Worm (Caenorhabditis elegans) whole organism, L4 larva: ENCODE data around the gene mcm-3AP.

ENCODE experiments used
- F26F4.8 ChIP-seq: fragments of 200-800 bp; sonication (Bioruptor generic); conservative IDR thresholded peaks from 2 replicates; pipeline ENCODE4 v1.3.6; 2022; ENCODE audit warnings: missing genetic modification characterization, missing compliant biosample characterization
- F49E8.2 ChIP-seq: sonication (generic microtip); optimal IDR thresholded peaks from 2 replicates; lab custom pipeline; 2016; ENCODE audit warnings: missing compliant biosample characterization, mild to moderate bottlenecking, missing genetic modification characterization, borderline replicate concordance
- T20F7.1 ChIP-seq: fragments of 200-800 bp; sonication (Bioruptor generic); optimal IDR thresholded peaks from 2 replicates; lab custom pipeline; 2018; ENCODE audit warnings: mild to moderate bottlenecking, missing genetic modification characterization, missing compliant biosample characterization
- T26A8.4 ChIP-seq: fragments of 200-800 bp; sonication (Bioruptor generic); IDR thresholded peaks from 2 replicates; pipeline ENCODE4 v1.3.6; 2022; ENCODE audit warnings: missing genetic modification characterization, missing compliant biosample characterization
- Y75B8A.6 ChIP-seq: fragments of 200-800 bp; sonication (Bioruptor generic); IDR thresholded peaks from 2 replicates; pipeline ENCODE4 v1.3.6; 2022; ENCODE audit warnings: missing genetic modification reagents, missing genetic modification characterization, missing compliant biosample characterization
- ZK337.2 ChIP-seq: fragments of 200-800 bp; sonication (Bioruptor generic); IDR thresholded peaks from 2 replicates; pipeline ENCODE4 v1.3.6; 2022; ENCODE audit warnings: missing genetic modification reagents, missing genetic modification characterization, missing compliant biosample characterization
- ZK546.5 ChIP-seq, 2 experiments: sonication (generic microtip); optimal IDR thresholded peaks; 2 replicates each; lab custom pipeline; 2017; ENCODE audit warnings: missing biosample characterization in 2 of 2, missing genetic modification characterization in 2 of 2
- arid-1 ChIP-seq: fragments of 200-800 bp; sonication (Bioruptor generic); conservative IDR thresholded peaks from 2 replicates; pipeline ENCODE4 v1.3.6; 2022; ENCODE audit warnings: missing genetic modification reagents, missing genetic modification characterization, missing compliant biosample characterization
- ceh-28 ChIP-seq: fragments of 150-350 bp; optimal IDR thresholded peaks from 2 replicates; lab custom pipeline; 2014; ENCODE audit warnings: missing biosample characterization, missing genetic modification reagents, missing genetic modification characterization
- ceh-44 ChIP-seq: fragments of 200-800 bp; sonication (Bioruptor generic); IDR thresholded peaks from 2 replicates; pipeline ENCODE4 v1.3.6; 2022; ENCODE audit warnings: missing genetic modification reagents, missing genetic modification characterization, missing compliant biosample characterization
- ceh-62 ChIP-seq: sonication (generic microtip); optimal IDR thresholded peaks from 2 replicates; lab custom pipeline; 2017; ENCODE audit warnings: missing biosample characterization, missing genetic modification characterization
- ceh-82 ChIP-seq: sonication (generic microtip); optimal IDR thresholded peaks from 2 replicates; lab custom pipeline; 2017; ENCODE audit warnings: missing biosample characterization, missing genetic modification characterization
- ces-1 ChIP-seq: fragments of 150-350 bp; sonication (generic microtip); optimal IDR thresholded peaks from 4 replicates; lab custom pipeline; 2014; ENCODE audit warnings: missing biosample characterization, missing genetic modification reagents, missing genetic modification characterization
- dmd-6 ChIP-seq: fragments of 200-800 bp; sonication (Bioruptor generic); IDR thresholded peaks from 2 replicates; pipeline ENCODE4 v1.3.6; 2022; ENCODE audit warnings: missing genetic modification reagents, missing genetic modification characterization, missing compliant biosample characterization
- dmd-9 ChIP-seq: fragments of 200-800 bp; sonication (Bioruptor generic); IDR thresholded peaks from 2 replicates; pipeline ENCODE4 v1.3.6; 2022; ENCODE audit warnings: missing genetic modification reagents, missing genetic modification characterization, missing compliant biosample characterization
- egl-27 ChIP-seq: sonication (generic microtip); optimal IDR thresholded peaks from 3 replicates; lab custom pipeline; 2017; ENCODE audit warnings: missing biosample characterization, missing genetic modification reagents, missing genetic modification characterization
- egl-43 ChIP-seq: fragments of 200-800 bp; sonication (Bioruptor generic); IDR thresholded peaks from 2 replicates; pipeline ENCODE4 v1.3.6; 2022; ENCODE audit warnings: missing genetic modification reagents, missing genetic modification characterization, missing compliant biosample characterization
- hlh-11 ChIP-seq: fragments of 200-800 bp; sonication (Bioruptor generic); optimal IDR thresholded peaks from 2 replicates; lab custom pipeline; 2018; ENCODE audit warnings: mild to moderate bottlenecking, missing genetic modification characterization, missing compliant biosample characterization
- hlh-30 ChIP-seq: sonication (generic microtip); optimal IDR thresholded peaks from 2 replicates; lab custom pipeline; 2017; ENCODE audit warnings: antibody characterized with exemption, mild to moderate bottlenecking, missing genetic modification characterization, missing compliant biosample characterization; ENCODE audit not compliant: insufficient read depth
- hmg-1.1 ChIP-seq: fragments of 200-800 bp; sonication (Bioruptor generic); IDR thresholded peaks from 2 replicates; pipeline ENCODE4 v1.3.6; 2022; ENCODE audit warnings: missing genetic modification reagents, missing genetic modification characterization, missing compliant biosample characterization
- lim-7 ChIP-seq: fragments of 200-800 bp; sonication (Bioruptor generic); IDR thresholded peaks from 2 replicates; pipeline ENCODE4 v1.3.6; 2022; ENCODE audit warnings: missing genetic modification characterization, missing compliant biosample characterization
- lin-1 ChIP-seq: fragments of 200-800 bp; sonication (Bioruptor generic); IDR thresholded peaks from 2 replicates; pipeline ENCODE4 v1.3.6; 2022; ENCODE audit warnings: missing genetic modification reagents, missing genetic modification characterization, missing compliant biosample characterization
- lin-29 ChIP-seq: fragments of 200-800 bp; sonication (Bioruptor generic); IDR thresholded peaks from 2 replicates; pipeline ENCODE4 v1.3.6; 2022; ENCODE audit warnings: missing genetic modification reagents, missing genetic modification characterization, missing compliant biosample characterization
- lsy-2 ChIP-seq, 2 experiments: fragments of 150-350 bp in 1 of 2; sonication (generic microtip) in 1 of 2; optimal IDR thresholded peaks; 2 replicates each; lab custom pipeline; 2014 to 2017; ENCODE audit warnings: missing biosample characterization in 2 of 2, missing genetic modification characterization in 2 of 2
- madf-5 ChIP-seq, 2 experiments: fragments of 200-800 bp; sonication (Bioruptor generic); IDR thresholded peaks; 2 replicates each; pipeline ENCODE4 v1.3.6; 2022; ENCODE audit warnings: missing compliant biosample characterization in 2 of 2, missing genetic modification characterization in 2 of 2
- mdl-1 ChIP-seq, 2 experiments: fragments of 150-350 bp in 1 of 2; sonication (generic microtip) in 1 of 2; optimal IDR thresholded peaks; 2 replicates each; lab custom pipeline; 2014 to 2017; ENCODE audit warnings: missing biosample characterization in 2 of 2, missing genetic modification characterization in 2 of 2
- mep-1 ChIP-seq: fragments of 150-350 bp; sonication (generic microtip); optimal IDR thresholded peaks from 3 replicates; lab custom pipeline; 2014; ENCODE audit warnings: missing biosample characterization, missing genetic modification characterization
- mes-2 ChIP-seq: sonication (generic microtip); optimal IDR thresholded peaks from 2 replicates; lab custom pipeline; 2016; ENCODE audit warnings: missing genotype, mild to moderate bottlenecking, missing genetic modification characterization, missing compliant biosample characterization; ENCODE audit not compliant: poor library complexity, severe bottlenecking
- mxl-2 ChIP-seq: fragments of 200-800 bp; sonication (Bioruptor generic); conservative IDR thresholded peaks from 2 replicates; pipeline ENCODE4 v1.3.6; 2022; ENCODE audit warnings: missing genetic modification reagents, missing genetic modification characterization, missing compliant biosample characterization
- mxl-3 ChIP-seq: fragments of 200-800 bp; sonication (Bioruptor generic); optimal IDR thresholded peaks from 2 replicates; lab custom pipeline; 2018; ENCODE audit warnings: mild to moderate bottlenecking, missing genetic modification characterization, missing compliant biosample characterization
- nhr-11 ChIP-seq: fragments of 150-350 bp; optimal IDR thresholded peaks from 2 replicates; lab custom pipeline; 2014; ENCODE audit warnings: missing biosample characterization, missing genetic modification characterization
- nhr-25 ChIP-seq: sonication (generic microtip); optimal IDR thresholded peaks from 2 replicates; lab custom pipeline; 2017; ENCODE audit warnings: missing genetic modification characterization, mild to moderate bottlenecking, missing compliant biosample characterization, antibody characterized with exemption, moderate library complexity, borderline replicate concordance; ENCODE audit not compliant: insufficient read depth
- nhr-28 ChIP-seq: fragments of 150-350 bp; optimal IDR thresholded peaks from 2 replicates; lab custom pipeline; 2014; ENCODE audit warnings: missing biosample characterization, missing genetic modification characterization
- nhr-41 ChIP-seq: fragments of 200-800 bp; sonication (Bioruptor generic); IDR thresholded peaks from 2 replicates; pipeline ENCODE4 v1.3.6; 2022; ENCODE audit warnings: missing genetic modification reagents, missing genetic modification characterization, missing compliant biosample characterization
- nhr-6 ChIP-seq: fragments of 150-350 bp; optimal IDR thresholded peaks from 2 replicates; lab custom pipeline; 2014; ENCODE audit warnings: missing biosample characterization, missing genetic modification characterization
- pha-4 ChIP-seq, 2 experiments: fragments of 150-350 bp in 1 of 2; fragments of 200-800 bp in 1 of 2; sonication (Bioruptor generic) in 1 of 2; IDR thresholded peaks in 1 of 2; optimal IDR thresholded peaks in 1 of 2; 2 replicates each; pipeline versions ENCODE4 v1.3.6 to Lab custom; 2014 to 2022; ENCODE audit warnings: missing genetic modification characterization in 2 of 2, missing genetic modification reagents in 2 of 2, missing biosample characterization in 1 of 2, missing compliant biosample characterization in 1 of 2
- php-3 ChIP-seq: fragments of 200-800 bp; sonication (Bioruptor generic); IDR thresholded peaks from 2 replicates; pipeline ENCODE4 v1.3.6; 2022; ENCODE audit warnings: missing genetic modification reagents, missing genetic modification characterization, missing compliant biosample characterization
- pqm-1 ChIP-seq: sonication (generic microtip); optimal IDR thresholded peaks from 2 replicates; lab custom pipeline; 2017; ENCODE audit warnings: missing biosample characterization, missing genetic modification characterization
- snpc-4 ChIP-seq: fragments of 150-350 bp; optimal IDR thresholded peaks from 2 replicates; lab custom pipeline; 2014; ENCODE audit warnings: missing biosample characterization, missing genetic modification characterization
- spr-1 ChIP-seq: sonication (generic microtip); optimal IDR thresholded peaks from 2 replicates; lab custom pipeline; 2016; ENCODE audit warnings: mild to moderate bottlenecking, missing genetic modification characterization, missing compliant biosample characterization
- spr-3 ChIP-seq: fragments of 200-800 bp; sonication (Bioruptor generic); optimal IDR thresholded peaks from 2 replicates; lab custom pipeline; 2018; ENCODE audit warnings: mild to moderate bottlenecking, missing genetic modification characterization, missing compliant biosample characterization
- unc-62 ChIP-seq, 3 experiments: fragments of 150-350 bp in 1 of 3; sonication (generic microtip); optimal IDR thresholded peaks in 2 of 3; peaks in 1 of 3; 1 replicate in 1 of 3; 2 replicates in 2 of 3; lab custom pipeline; 2014 to 2017; ENCODE audit warnings: missing biosample characterization in 3 of 3, missing genetic modification characterization in 3 of 3, missing genetic modification reagents in 3 of 3, missing genotype in 1 of 3
- zag-1 ChIP-seq: fragments of 150-350 bp; optimal IDR thresholded peaks from 2 replicates; lab custom pipeline; 2014; ENCODE audit warnings: missing biosample characterization, missing genetic modification characterization
- zfp-2 ChIP-seq: sonication (generic microtip); optimal IDR thresholded peaks from 2 replicates; lab custom pipeline; 2016; ENCODE audit warnings: mild to moderate bottlenecking, missing genetic modification characterization, missing compliant biosample characterization
- ztf-11 ChIP-seq: fragments of 150-350 bp; optimal IDR thresholded peaks from 2 replicates; lab custom pipeline; 2014; ENCODE audit warnings: missing biosample characterization, missing genetic modification characterization
- ztf-7 ChIP-seq: fragments of 150-350 bp; optimal IDR thresholded peaks from 2 replicates; lab custom pipeline; 2014; ENCODE audit warnings: missing biosample characterization, missing genetic modification characterization

Gene mcm-3AP

DNA sequence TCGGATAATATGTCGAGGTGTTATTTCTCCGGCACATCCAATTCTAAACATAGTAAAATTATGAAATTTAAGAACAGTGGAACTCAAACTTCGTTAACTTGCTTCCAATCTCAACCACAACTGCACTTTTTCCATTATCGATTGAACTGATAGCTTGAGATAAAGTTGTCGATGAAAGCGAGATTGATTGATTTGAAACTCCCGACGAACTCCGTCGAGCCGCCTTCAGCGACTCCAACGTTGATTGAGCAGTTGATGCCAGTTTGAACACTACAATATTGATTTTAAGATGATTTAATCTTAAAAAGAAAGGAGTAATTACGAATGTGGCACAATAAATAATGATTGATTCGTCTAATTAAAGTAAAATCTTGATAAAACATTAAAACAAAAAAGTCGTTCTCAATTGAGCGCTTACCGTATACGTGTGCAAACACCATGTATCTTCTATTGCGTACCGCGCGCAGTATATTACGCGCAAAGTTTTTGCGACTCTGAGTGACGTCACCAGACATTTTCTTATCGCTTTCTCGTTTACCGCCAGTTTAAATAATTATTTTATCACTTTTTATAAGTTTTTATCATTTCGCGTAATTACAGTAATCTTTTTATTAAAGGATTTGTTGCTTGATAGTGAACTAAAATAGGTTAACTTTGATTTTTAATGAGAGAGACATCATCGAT is 46.1 kb upstream of the mcm-3AP start, which contains the start of gene arp-11 (continued):
- TF ChIP-seq dmd-6 (peak; percentile 73), T20F7.1 (GFP tag; lab: Kevin White, UChicago) (peak; percentile 67), ceh-44 (GFP tag; lab: Robert Waterston, UW) (no peak), zfp-2 (tag; lab: Kevin White, UChicago) (no peak), mes-2 (tag; lab: Kevin White, UChicago) (peak; percentile 80), ztf-7 (tag; lab: Kevin White, UChicago) (no peak), pqm-1 (tag; lab: Kevin White, UChicago) (no peak), nhr-41 (GFP tag; lab: Robert Waterston, UW) (no peak), snpc-4 (tag; lab: Kevin White, UChicago) (no peak), php-3 (0 out of 2 replicates have a peak, but pooled peaks have one; percentile 53), T26A8.4 (GFP tag; lab: Robert Waterston, UW) (no peak), arid-1 (GFP tag; lab: Robert Waterston, UW) (peak; percentile 69; the same call in 1 of the 2 replicates), spr-1 (tag; lab: Kevin White, UChicago) (no peak), nhr-28 (tag; lab: Kevin White, UChicago) (peak; percentile 65), mdl-1 (tag; optimal IDR thresholded peaks at IDR 0.05; lab: Kevin White, UChicago) (peak in 1 of 2 experiments; percentile 6), unc-62 (GFP tag; optimal IDR thresholded peaks at IDR 0.05 in 1 of 2; lab: Kevin White, UChicago) (no peak), unc-62 (tag; optimal IDR thresholded peaks at IDR 0.05; lab: Kevin White, UChicago) (no peak), mxl-2 (GFP tag; lab: Robert Waterston, UW) (no peak), madf-5 (GFP tag; IDR thresholded peaks at IDR 0.05; lab: Robert Waterston, UW) (no peak), F49E8.2 (no peak), ces-1 (no peak), ceh-28 (tag; lab: Kevin White, UChicago) (no peak), egl-43 (GFP tag; lab: Robert Waterston, UW) (no peak), pha-4 (GFP tag; IDR thresholded peaks at IDR 0.05; lab: Robert Waterston, UW) (peak; percentile 46), pha-4 (tag; optimal IDR thresholded peaks at IDR 0.05; lab: Kevin White, UChicago) (peak; percentile 78), hlh-11 (tag; lab: Kevin White, UChicago) (peak; percentile 74), nhr-6 (tag; lab: Kevin White, UChicago) (peak; percentile 62), lin-1 (GFP tag; lab: Robert Waterston, UW) (0 out of 2 replicates have a peak, but pooled peaks have one; percentile 33), hlh-30 (tag; lab: Kevin White, UChicago) (peak; percentile 79)

DNA sequence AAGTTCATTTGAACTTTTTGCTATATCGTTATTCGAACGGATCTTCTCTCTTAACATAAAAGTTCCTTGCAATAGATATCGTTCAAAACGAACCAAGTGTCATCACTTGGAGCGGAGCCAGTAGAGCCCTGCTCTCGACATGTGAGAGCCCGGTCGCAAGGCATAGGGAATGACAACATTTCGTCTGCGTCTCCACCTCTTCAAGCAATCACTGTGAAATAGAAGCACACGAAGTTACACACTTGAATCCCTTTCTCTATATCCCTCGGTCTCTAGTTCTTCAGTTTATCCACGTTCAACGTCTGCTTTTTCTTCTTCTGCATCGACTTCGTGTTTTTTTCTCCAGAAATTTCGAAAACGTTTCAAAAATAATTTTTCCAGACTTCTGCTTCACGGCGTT is 45.1 kb upstream of the mcm-3AP start, which contains the start of gene C49H3.6:
Gene C49H3.6, plus strand, starts transcription at position 380 of the 400 bp plus-strand sequence.
- TF ChIP-seq ceh-82 (no peak), nhr-11 (peak; percentile 30), hlh-11 (tag; lab: Kevin White, UChicago) (peak; percentile 37), lin-29 (no peak), nhr-25 (tag; lab: Kevin White, UChicago) (no peak), Y75B8A.6 (no peak), ZK546.5 (tag; optimal IDR thresholded peaks at IDR 0.05; lab: Kevin White, UChicago) (no peak), dmd-9 (GFP tag; lab: Robert Waterston, UW) (no peak), F49E8.2 (no peak), ceh-62 (tag; lab: Kevin White, UChicago) (no peak), ztf-11 (no peak), lsy-2 (tag; optimal IDR thresholded peaks at IDR 0.05; lab: Kevin White, UChicago) (peak in 1 of 2 experiments; percentile 75), spr-3 (no peak), hmg-1.1 (GFP tag; lab: Robert Waterston, UW) (peak; percentile 67; the same call in 1 of the 2 replicates), F26F4.8 (GFP tag; lab: Robert Waterston, UW) (no peak), egl-27 (no peak), nhr-28 (tag; lab: Kevin White, UChicago) (no peak), T26A8.4 (GFP tag; lab: Robert Waterston, UW) (no peak), hlh-30 (tag; lab: Kevin White, UChicago) (peak; percentile 86), zag-1 (tag; lab: Kevin White, UChicago) (no peak), ceh-28 (tag; lab: Kevin White, UChicago) (no peak), ZK337.2 (no peak), mes-2 (tag; lab: Kevin White, UChicago) (peak; percentile 37), mep-1 (tag; lab: Kevin White, UChicago) (peak; percentile 25), mxl-3 (GFP tag; lab: Kevin White, UChicago) (peak; percentile 28), egl-43 (GFP tag; lab: Robert Waterston, UW) (0 out of 2 replicates have a peak, but pooled peaks have one; percentile 32), lim-7 (GFP tag; lab: Robert Waterston, UW) (no peak)
